Worm (Caenorhabditis elegans) whole organism, midembryonic: ENCODE results near the gene Y5H2A.4.

Experiments
- flt-1 ChIP-seq: fragments of 200-800 bp; sonication (Bioruptor generic); IDR thresholded peaks from 2 replicates; pipeline ENCODE4 v1.3.6; 2022; ENCODE audit warnings: missing genetic modification characterization, missing compliant biosample characterization
- tab-1 ChIP-seq: fragments of 200-800 bp; sonication (Bioruptor generic); IDR thresholded peaks from 2 replicates; pipeline ENCODE4 v1.3.6; 2022; ENCODE audit warnings: missing genetic modification characterization, missing compliant biosample characterization

DNA sequence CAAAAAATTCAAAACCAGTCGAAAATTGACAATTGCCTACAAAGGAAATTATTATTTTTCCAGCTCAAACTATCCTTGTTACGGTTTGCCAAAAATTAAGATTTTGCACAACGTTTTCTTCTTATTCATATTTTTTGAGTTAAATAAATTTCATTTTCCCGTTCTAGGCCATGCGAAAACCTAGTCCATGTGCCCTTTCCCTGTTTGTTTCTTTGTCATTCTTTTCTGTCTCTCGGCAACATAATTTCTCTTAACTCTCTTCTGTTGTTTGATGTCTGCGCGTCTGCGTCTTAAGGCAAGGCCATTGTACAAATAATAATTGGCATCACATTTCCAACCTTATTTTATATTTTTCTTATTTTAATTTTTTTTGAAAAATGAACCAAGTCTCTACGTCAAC is 7.3 kb upstream of the Y5H2A.4 start, which contains the start of gene nhr-228:
- TF ChIP-seq tab-1 (GFP tag; lab: Robert Waterston, UW) = no peak
- no peak for TF ChIP-seq flt-1 (GFP tag; lab: Robert Waterston, UW)
